Fruit fly (Drosophila melanogaster) whole organism: ENCODE data around the gene Deaf1.

Source experiments
- Dll ChIP-seq: fragments of >200 bp; optimal IDR thresholded peaks from 2 replicates; lab custom pipeline; 2017
- psq ChIP-seq: fragments of >200 bp; optimal IDR thresholded peaks from 2 replicates; lab custom pipeline; 2017
- usp ChIP-seq: fragments of >200 bp; optimal IDR thresholded peaks from 2 replicates; lab custom pipeline; 2017; ENCODE audit warnings: missing biosample characterization, missing genetic modification characterization, mixed read lengths

DNA sequence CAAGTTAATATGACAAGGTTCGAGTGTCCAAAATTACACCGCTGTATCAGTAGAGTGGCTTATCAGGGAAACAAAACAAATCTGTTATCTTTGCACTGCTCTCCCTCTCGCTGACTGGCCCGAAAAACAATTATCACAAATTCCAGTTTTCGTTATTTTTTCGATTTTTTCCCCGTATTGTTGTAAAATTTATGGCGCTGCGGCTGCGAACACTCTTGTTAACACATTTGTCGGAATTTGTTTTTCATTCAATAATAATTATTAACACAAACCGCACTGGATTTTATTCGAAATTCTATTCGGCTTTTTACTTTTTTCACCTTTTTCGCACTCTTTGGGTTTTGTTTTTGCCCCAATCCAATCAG lies 27.4 kb upstream of the Deaf1 start:
- TF ChIP-seq psq (lab: Kevin White, UChicago): no peak
- TF ChIP-seq usp (GFP tag; lab: Kevin White, UChicago): no peak
- TF ChIP-seq Dll (lab: Kevin White, UChicago): no peak
